Fruit fly (Drosophila melanogaster) whole organism, prepupa: ENCODE results near the gene CG14453.

Experiments used
- Blimp-1 ChIP-seq: fragments of 200-800 bp; sonication (Bioruptor generic); optimal IDR thresholded peaks from 3 replicates; lab custom pipeline; 2017; ENCODE audit warnings: missing biosample characterization, missing genetic modification characterization, mild to moderate bottlenecking, moderate library complexity, missing genetic modification reagents
- CG10631 ChIP-seq: fragments of 200-800 bp; sonication (Bioruptor generic); optimal IDR thresholded peaks from 2 replicates; lab custom pipeline; 2016; ENCODE audit warnings: missing biosample characterization, missing genetic modification characterization
- CG10669 ChIP-seq: fragments of 200-800 bp; sonication (Bioruptor generic); optimal IDR thresholded peaks from 3 replicates; lab custom pipeline; 2018; ENCODE audit warnings: missing biosample characterization, mild to moderate bottlenecking, missing genetic modification characterization, moderate library complexity
- CG11762 ChIP-seq: fragments of 200-800 bp; sonication (Bioruptor generic); optimal IDR thresholded peaks from 3 replicates; lab custom pipeline; 2016; ENCODE audit warnings: missing biosample characterization, missing genetic modification characterization; ENCODE audit not compliant: insufficient read depth
- CG15336 ChIP-seq: fragments of 200-800 bp; sonication (Bioruptor generic); IDR thresholded peaks from 2 replicates; pipeline ENCODE4 v1.3.6; 2022; ENCODE audit warnings: missing biosample characterization, missing genetic modification characterization
- CG1621 ChIP-seq: fragments of 200-800 bp; sonication (Bioruptor generic); optimal IDR thresholded peaks from 3 replicates; lab custom pipeline; 2018; ENCODE audit warnings: missing biosample characterization, mild to moderate bottlenecking, missing genetic modification characterization
- CG16779 ChIP-seq: fragments of 200-800 bp; sonication (Bioruptor generic); optimal IDR thresholded peaks from 3 replicates; lab custom pipeline; 2017; ENCODE audit warnings: missing biosample characterization, mild to moderate bottlenecking, missing genetic modification characterization
- CG3032 ChIP-seq: fragments of 200-800 bp; optimal IDR thresholded peaks from 2 replicates; lab custom pipeline; 2019; ENCODE audit warnings: missing biosample characterization, mild to moderate bottlenecking, missing genetic modification characterization, moderate library complexity
- CG31627 ChIP-seq: fragments of 200-800 bp; sonication (Bioruptor generic); optimal IDR thresholded peaks from 3 replicates; lab custom pipeline; 2016; ENCODE audit warnings: missing biosample characterization, missing genetic modification characterization
- CG32006 ChIP-seq: fragments of 200-800 bp; sonication (Bioruptor generic); optimal IDR thresholded peaks from 3 replicates; lab custom pipeline; 2017; ENCODE audit warnings: missing biosample characterization, mild to moderate bottlenecking, missing genetic modification characterization
- CG34406 ChIP-seq: fragments of 200-800 bp; sonication (Bioruptor generic); optimal IDR thresholded peaks from 3 replicates; lab custom pipeline; 2016; ENCODE audit warnings: missing biosample characterization, missing genetic modification characterization
- CG3919 ChIP-seq: fragments of 200-800 bp; sonication (Bioruptor generic); optimal IDR thresholded peaks from 3 replicates; lab custom pipeline; 2016; ENCODE audit warnings: missing biosample characterization, missing genetic modification characterization
- CG6163 ChIP-seq: fragments of 200-800 bp; sonication (Bioruptor generic); IDR thresholded peaks from 3 replicates; pipeline ENCODE4 v1.3.6; 2022; ENCODE audit warnings: missing biosample characterization, missing genetic modification characterization
- CG6276 ChIP-seq: fragments of 200-800 bp; sonication (Bioruptor generic); optimal IDR thresholded peaks from 2 replicates; lab custom pipeline; 2017; ENCODE audit warnings: missing biosample characterization, mild to moderate bottlenecking, missing genetic modification characterization
- CG6792 ChIP-seq: fragments of 200-800 bp; sonication (Bioruptor generic); optimal IDR thresholded peaks from 3 replicates; lab custom pipeline; 2016; ENCODE audit warnings: missing biosample characterization, missing genetic modification characterization
- CG6808 ChIP-seq: fragments of 200-800 bp; sonication (Bioruptor generic); optimal IDR thresholded peaks from 3 replicates; lab custom pipeline; 2017; ENCODE audit warnings: missing biosample characterization, missing genetic modification characterization, mild to moderate bottlenecking, moderate library complexity, missing genetic modification reagents
- CG6854 ChIP-seq: fragments of 200-800 bp; sonication (Bioruptor generic); optimal IDR thresholded peaks from 2 replicates; lab custom pipeline; 2017; ENCODE audit warnings: missing biosample characterization, mild to moderate bottlenecking, missing genetic modification characterization
- CG7368 ChIP-seq: fragments of 200-800 bp; sonication (Bioruptor generic); optimal IDR thresholded peaks from 3 replicates; lab custom pipeline; 2016; ENCODE audit warnings: missing biosample characterization, missing genetic modification characterization
- CG8119 ChIP-seq: fragments of 200-800 bp; sonication (Bioruptor generic); IDR thresholded peaks from 3 replicates; pipeline ENCODE4 v1.3.6; 2022; ENCODE audit warnings: missing biosample characterization, missing genetic modification characterization
- CG8632 ChIP-seq: fragments of 200-800 bp; sonication (Bioruptor generic); optimal IDR thresholded peaks from 3 replicates; lab custom pipeline; 2016; ENCODE audit warnings: missing biosample characterization, missing genetic modification characterization
- Eip75B ChIP-seq: fragments of 200-800 bp; sonication (Bioruptor generic); optimal IDR thresholded peaks from 3 replicates; lab custom pipeline; 2016; ENCODE audit warnings: missing biosample characterization, missing genetic modification characterization
- Eip78C ChIP-seq: fragments of 200-800 bp; sonication (Bioruptor generic); peaks from one replicate; lab custom pipeline; 2016; ENCODE audit warnings: missing biosample characterization, missing genetic modification characterization
- Eip93F ChIP-seq: fragments of 200-800 bp; sonication (Bioruptor generic); optimal IDR thresholded peaks from 2 replicates; lab custom pipeline; 2016; ENCODE audit warnings: missing biosample characterization, mild to moderate bottlenecking, missing genetic modification characterization
- Ets21C ChIP-seq: fragments of 200-800 bp; sonication (Bioruptor generic); optimal IDR thresholded peaks from 3 replicates; lab custom pipeline; 2016; ENCODE audit warnings: missing biosample characterization, missing genetic modification characterization
- Ets96B ChIP-seq: fragments of 200-800 bp; optimal IDR thresholded peaks from 2 replicates; lab custom pipeline; 2019; ENCODE audit warnings: missing biosample characterization, mild to moderate bottlenecking, missing genetic modification characterization, moderate library complexity
- Gug ChIP-seq: fragments of 200-800 bp; sonication (Bioruptor generic); IDR thresholded peaks from 2 replicates; pipeline ENCODE4 v1.3.6; 2022; ENCODE audit warnings: missing biosample characterization, missing genetic modification characterization
- Hr38 ChIP-seq: sonication (Bioruptor generic); optimal IDR thresholded peaks from 2 replicates; lab custom pipeline; 2016; ENCODE audit warnings: missing biosample characterization, missing genetic modification characterization
- Hr39 ChIP-seq: fragments of 200-800 bp; sonication (Bioruptor generic); optimal IDR thresholded peaks from 2 replicates; lab custom pipeline; 2016; ENCODE audit warnings: missing biosample characterization, missing genetic modification characterization
- Lpt ChIP-seq: fragments of 200-800 bp; sonication (Bioruptor generic); optimal IDR thresholded peaks from 3 replicates; lab custom pipeline; 2016; ENCODE audit warnings: missing biosample characterization, missing genetic modification characterization
- Met ChIP-seq: fragments of 200-800 bp; sonication (Bioruptor generic); optimal IDR thresholded peaks from 3 replicates; lab custom pipeline; 2016; ENCODE audit warnings: missing biosample characterization, missing genetic modification characterization
- OdsH ChIP-seq: fragments of 200-800 bp; sonication (Bioruptor generic); optimal IDR thresholded peaks from 3 replicates; lab custom pipeline; 2016; ENCODE audit warnings: missing biosample characterization, missing genetic modification characterization
- Smox ChIP-seq: fragments of 200-800 bp; sonication (Bioruptor generic); optimal IDR thresholded peaks from 3 replicates; lab custom pipeline; 2016; ENCODE audit warnings: missing biosample characterization, missing genetic modification characterization
- Sox102F ChIP-seq: fragments of 200-800 bp; sonication (Bioruptor generic); optimal IDR thresholded peaks from 2 replicates; lab custom pipeline; 2016; ENCODE audit warnings: missing biosample characterization, mild to moderate bottlenecking, missing genetic modification characterization
- Sox14 ChIP-seq: fragments of 200-800 bp; sonication (Bioruptor generic); optimal IDR thresholded peaks from 3 replicates; lab custom pipeline; 2016; ENCODE audit warnings: missing biosample characterization, missing genetic modification characterization
- Sox15 ChIP-seq: fragments of 200-800 bp; sonication (Bioruptor generic); optimal IDR thresholded peaks from 3 replicates; lab custom pipeline; 2016; ENCODE audit warnings: missing biosample characterization, missing genetic modification characterization
- achi ChIP-seq: fragments of 200-800 bp; sonication (Bioruptor generic); optimal IDR thresholded peaks from 3 replicates; lab custom pipeline; 2016; ENCODE audit warnings: missing biosample characterization, missing genetic modification characterization
- acj6 ChIP-seq: fragments of 200-800 bp; sonication (Bioruptor generic); optimal IDR thresholded peaks from 3 replicates; lab custom pipeline; 2016; ENCODE audit warnings: missing biosample characterization, missing genetic modification characterization
- dac ChIP-seq: fragments of 200-800 bp; sonication (Bioruptor generic); optimal IDR thresholded peaks from 2 replicates; lab custom pipeline; 2017; ENCODE audit warnings: missing biosample characterization, mild to moderate bottlenecking, missing genetic modification characterization
- dsx ChIP-seq: fragments of 200-800 bp; optimal IDR thresholded peaks from 3 replicates; lab custom pipeline; 2019; ENCODE audit warnings: missing biosample characterization, mild to moderate bottlenecking, missing genetic modification characterization, moderate library complexity; ENCODE audit not compliant: poor library complexity, severe bottlenecking
- eg ChIP-seq: fragments of 200-800 bp; sonication (Bioruptor generic); IDR thresholded peaks from 3 replicates; pipeline ENCODE4 v1.3.6; 2022; ENCODE audit warnings: missing biosample characterization, missing genetic modification characterization
- esn ChIP-seq: fragments of 200-800 bp; sonication (Bioruptor generic); optimal IDR thresholded peaks from 2 replicates; lab custom pipeline; 2016; ENCODE audit warnings: missing biosample characterization, mild to moderate bottlenecking, missing genetic modification characterization, moderate library complexity
- fd59A ChIP-seq: fragments of 200-800 bp; sonication (Bioruptor generic); optimal IDR thresholded peaks from 2 replicates; lab custom pipeline; 2017; ENCODE audit warnings: missing biosample characterization, mild to moderate bottlenecking, missing genetic modification characterization, missing genetic modification reagents
- fd85E ChIP-seq: fragments of 200-800 bp; sonication (Bioruptor generic); optimal IDR thresholded peaks from 3 replicates; lab custom pipeline; 2016; ENCODE audit warnings: missing biosample characterization, missing genetic modification characterization
- lz ChIP-seq: fragments of 200-800 bp; sonication (Bioruptor generic); optimal IDR thresholded peaks from 3 replicates; lab custom pipeline; 2016; ENCODE audit warnings: missing biosample characterization, missing genetic modification characterization
- net ChIP-seq: fragments of 200-800 bp; sonication (Bioruptor generic); optimal IDR thresholded peaks from 3 replicates; lab custom pipeline; 2016; ENCODE audit warnings: missing biosample characterization, missing genetic modification characterization
- salr ChIP-seq, 2 experiments: fragments of 200-800 bp; sonication (Bioruptor generic); optimal IDR thresholded peaks; 3 replicates each; lab custom pipeline; 2016 to 2018; ENCODE audit warnings: missing biosample characterization in 2 of 2, missing genetic modification characterization in 2 of 2, mild to moderate bottlenecking in 1 of 2
- spab ChIP-seq: fragments of 200-800 bp; sonication (Bioruptor generic); optimal IDR thresholded peaks from 2 replicates; lab custom pipeline; 2017; ENCODE audit warnings: missing biosample characterization, mild to moderate bottlenecking, missing genetic modification characterization, missing genetic modification reagents
- ss ChIP-seq, 2 experiments: fragments of 200-800 bp; sonication (Bioruptor generic); optimal IDR thresholded peaks; 2 replicates in 1 of 2; 3 replicates in 1 of 2; lab custom pipeline; 2017 to 2018; ENCODE audit warnings: mild to moderate bottlenecking in 2 of 2, missing biosample characterization in 2 of 2, missing genetic modification characterization in 2 of 2, moderate library complexity in 1 of 2
- svp ChIP-seq: fragments of 200-800 bp; sonication (Bioruptor generic); peaks from one replicate; lab custom pipeline; 2016; ENCODE audit warnings: missing biosample characterization, missing genetic modification characterization
- topi ChIP-seq: fragments of 200-800 bp; sonication (Bioruptor generic); optimal IDR thresholded peaks from 3 replicates; lab custom pipeline; 2016; ENCODE audit warnings: missing biosample characterization, missing genetic modification characterization
- vri ChIP-seq: fragments of 200-800 bp; sonication (Bioruptor generic); optimal IDR thresholded peaks from 3 replicates; lab custom pipeline; 2016; ENCODE audit warnings: missing biosample characterization, mild to moderate bottlenecking, missing genetic modification characterization

The CG14453 gene

DNA sequence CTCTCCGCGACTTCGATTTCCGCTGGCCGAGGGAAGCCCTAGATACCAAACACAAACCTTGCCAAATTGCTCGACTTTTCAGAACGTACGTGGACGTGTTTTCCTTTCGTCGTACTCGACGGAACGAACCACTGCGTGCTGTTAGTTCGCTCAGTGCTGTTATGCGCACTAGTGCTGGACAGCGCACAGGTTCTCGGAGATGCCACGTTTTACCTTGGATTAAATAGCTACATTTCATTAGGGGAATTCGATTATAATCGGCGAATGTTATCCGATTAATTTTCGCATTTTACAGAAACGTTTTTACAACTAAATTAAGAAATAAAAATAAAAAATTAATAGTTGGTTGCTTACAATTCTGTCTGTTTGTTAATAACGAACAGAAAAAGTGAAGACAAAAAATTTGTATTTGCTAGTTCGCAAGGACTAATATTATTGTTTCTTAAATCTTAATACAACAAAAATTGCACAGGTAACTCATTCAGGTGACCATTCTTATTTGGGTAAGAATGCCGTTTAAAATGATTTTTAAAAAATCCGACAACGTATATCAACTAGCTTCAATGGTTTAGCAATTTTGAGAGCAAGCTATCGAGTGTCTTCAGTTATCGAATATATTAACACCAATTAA, 23.4 kb downstream of the CG14453 start, which contains the start of the genes ArfGAP3 and CG32452:
TSS of gene ArfGAP3 (minus strand) at position 441 of the 631 bp plus-strand sequence.
TSS of gene CG32452 (plus strand) at position 592 of the 631 bp plus-strand sequence.
- TF ChIP-seq CG11762 (GFP tag; lab: Kevin White, UChicago), result peak; percentile 24
- TF ChIP-seq ss (GFP tag; optimal IDR thresholded peaks at IDR 0.05; lab: Kevin White, UChicago), result no peak
- peak; percentile 6 for TF ChIP-seq fd59A
- TF ChIP-seq spab (GFP tag; lab: Kevin White, UChicago), result no peak
- peak; percentile 19 for TF ChIP-seq Eip93F (GFP tag; lab: Kevin White, UChicago)
- no peak for TF ChIP-seq CG15336
- no peak for TF ChIP-seq vri (GFP tag; lab: Kevin White, UChicago)
- peak; percentile 67 for TF ChIP-seq topi (GFP tag; lab: Kevin White, UChicago)
- no peak for TF ChIP-seq Smox (GFP tag; lab: Kevin White, UChicago)
- peak in 1 of 2 experiments; percentile 70 for TF ChIP-seq salr (GFP tag; optimal IDR thresholded peaks at IDR 0.05; lab: Kevin White, UChicago)
- TF ChIP-seq net (GFP tag; lab: Kevin White, UChicago), result peak; percentile 6
- TF ChIP-seq Sox102F (GFP tag; lab: Kevin White, UChicago), result no peak
- TF ChIP-seq CG7368 (GFP tag; lab: Kevin White, UChicago), result peak; percentile 43
- no peak for TF ChIP-seq CG10669
- TF ChIP-seq CG32006 (GFP tag; lab: Kevin White, UChicago), result peak; percentile 71
- TF ChIP-seq achi (GFP tag; lab: Kevin White, UChicago), result peak; percentile 71
- peak; percentile 52 for TF ChIP-seq Ets96B (tag; lab: Kevin White, UChicago)
- peak; percentile 38 for TF ChIP-seq Lpt (GFP tag; lab: Kevin White, UChicago)
- peak; percentile 54 for TF ChIP-seq Ets21C (GFP tag; lab: Kevin White, UChicago)
- TF ChIP-seq CG34406 (GFP tag; lab: Kevin White, UChicago), result peak; percentile 48
- peak; percentile 81 for TF ChIP-seq lz (GFP tag; lab: Kevin White, UChicago)
- TF ChIP-seq Blimp-1 (GFP tag; lab: Kevin White, UChicago), result no peak
- TF ChIP-seq OdsH, result peak; percentile 77
- TF ChIP-seq Hr38, result no peak
- peak; percentile 71 for TF ChIP-seq CG31627 (GFP tag; lab: Kevin White, UChicago)
- peak; percentile 63 for TF ChIP-seq Gug (GFP tag; lab: Robert Waterston, UW)
- peak; percentile 76 for TF ChIP-seq Eip78C (GFP tag; lab: Kevin White, UChicago)
- peak; percentile 48 for TF ChIP-seq CG8632 (GFP tag; lab: Kevin White, UChicago)
- peak; percentile 54 for TF ChIP-seq Sox14 (GFP tag; lab: Kevin White, UChicago)
- no peak for TF ChIP-seq dac (GFP tag; lab: Kevin White, UChicago)
- no peak for TF ChIP-seq Met (GFP tag; lab: Kevin White, UChicago)
- no peak for TF ChIP-seq CG6854 (GFP tag; lab: Kevin White, UChicago)
- TF ChIP-seq CG10631 (GFP tag; lab: Kevin White, UChicago), result peak; percentile 75
- TF ChIP-seq CG16779 (tag; lab: Kevin White, UChicago), result no peak
- peak; percentile 72 for TF ChIP-seq CG3919 (GFP tag; lab: Kevin White, UChicago)
- peak; percentile 50 for TF ChIP-seq CG1621
- no peak for TF ChIP-seq CG6808 (GFP tag; lab: Kevin White, UChicago)
- TF ChIP-seq dsx, result peak; percentile 45
- TF ChIP-seq svp (GFP tag; lab: Kevin White, UChicago), result no peak
- peak; percentile 85 for TF ChIP-seq eg (GFP tag; lab: Robert Waterston, UW)
- peak; percentile 62 for TF ChIP-seq CG3032 (tag; lab: Kevin White, UChicago)
- TF ChIP-seq CG6163 (GFP tag; lab: Robert Waterston, UW), result peak; percentile 78
- TF ChIP-seq Sox15 (GFP tag; lab: Kevin White, UChicago), result peak; percentile 55
- TF ChIP-seq CG8119 (GFP tag; lab: Robert Waterston, UW), result peak; percentile 63
- TF ChIP-seq esn, result peak; percentile 79
- peak; percentile 71 for TF ChIP-seq Hr39
- TF ChIP-seq CG6792 (GFP tag; lab: Kevin White, UChicago), result peak; percentile 34
- no peak for TF ChIP-seq fd85E (GFP tag; lab: Kevin White, UChicago)
- peak; percentile 73 for TF ChIP-seq acj6 (GFP tag; lab: Kevin White, UChicago)
- no peak for TF ChIP-seq CG6276 (GFP tag; lab: Kevin White, UChicago)
- peak; percentile 79 for TF ChIP-seq Eip75B (GFP tag; lab: Kevin White, UChicago)
